Worm (Caenorhabditis elegans): ENCODE measurements around the gene lonp-2.

ce11 chrIII:12061413-12061812 is 46.2 kb upstream of the lonp-2 start, which contains the start of gene zyg-8:
- no peak for TF ChIP-seq lin-39 (tag; optimal IDR thresholded peaks at IDR 0.05)
- TF ChIP-seq ceh-8 (GFP tag; optimal IDR thresholded peaks at IDR 0.05): no peak
- no peak for TF ChIP-seq lin-15B (tag; optimal IDR thresholded peaks at IDR 0.05)
- TF ChIP-seq jun-1 (tag; optimal IDR thresholded peaks at IDR 0.05): no peak
- no peak for TF ChIP-seq unc-130 (tag; optimal IDR thresholded peaks at IDR 0.05)
- TF ChIP-seq ztf-11 (tag; optimal IDR thresholded peaks at IDR 0.05): no peak
- no peak for TF ChIP-seq zip-4 (GFP tag; optimal IDR thresholded peaks at IDR 0.05)
- no peak for TF ChIP-seq nhr-28 (tag; optimal IDR thresholded peaks at IDR 0.05)
- TF ChIP-seq nhr-12 (tag; optimal IDR thresholded peaks at IDR 0.05): no peak
